Worm (Caenorhabditis elegans): ENCODE measurements around the gene C01G10.9.

DNA sequence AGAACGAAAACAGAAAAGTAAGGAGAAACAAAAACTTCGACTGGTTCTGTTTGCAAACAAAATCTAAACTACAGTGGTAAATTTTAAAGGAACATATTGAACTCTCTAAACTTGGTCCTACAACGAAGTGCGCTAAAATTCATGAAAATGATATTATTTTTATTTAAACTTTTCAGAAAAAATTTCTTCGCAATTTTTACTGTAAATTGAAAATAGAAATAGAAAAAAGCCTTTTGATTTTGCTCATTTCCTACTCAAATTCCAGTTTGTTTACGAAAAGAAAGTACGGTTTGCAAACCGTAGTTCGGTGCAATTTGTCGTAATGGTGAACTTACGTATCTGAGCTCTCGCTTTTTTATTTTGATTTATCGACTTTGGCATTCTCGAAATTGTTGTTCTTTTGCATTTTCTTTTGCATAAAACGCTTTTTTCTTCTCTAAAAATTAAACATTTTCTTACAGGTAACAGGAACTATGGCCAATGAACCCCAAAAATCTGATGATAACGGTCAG lies 16.4 kb upstream of the C01G10.9 start, which contains the start of gene otub-1:
- TF ChIP-seq nhr-28 (tag; optimal IDR thresholded peaks at IDR 0.05) (no peak), mab-5 (tag; optimal IDR thresholded peaks at IDR 0.05) (no peak), elt-1 (tag; optimal IDR thresholded peaks at IDR 0.05; ENCODE audit: borderline replicate concordance, insufficient read depth) (no peak), ztf-11 (tag; optimal IDR thresholded peaks at IDR 0.05) (no peak), elt-3 (tag; optimal IDR thresholded peaks at IDR 0.05) (no peak)
